Worm (Caenorhabditis elegans): ENCODE results near the gene C06E1.7.

- TF ChIP-seq ceh-82 (tag; optimal IDR thresholded peaks at IDR 0.05), result no peak
- no peak for TF ChIP-seq unc-62 (GFP tag; optimal IDR thresholded peaks at IDR 0.05)
- no peak for TF ChIP-seq unc-39 (tag; optimal IDR thresholded peaks at IDR 0.05)
- no peak for TF ChIP-seq jun-1 (tag; optimal IDR thresholded peaks at IDR 0.05)
- TF ChIP-seq elt-1 (tag; optimal IDR thresholded peaks at IDR 0.05), result no peak
- no peak for TF ChIP-seq nhr-12 (tag; optimal IDR thresholded peaks at IDR 0.05)
- no peak for TF ChIP-seq ama-1 (optimal IDR thresholded peaks at IDR 0.05)
- TF ChIP-seq nhr-77 (tag; optimal IDR thresholded peaks at IDR 0.05), result no peak
- no peak for TF ChIP-seq ceh-28 (tag; optimal IDR thresholded peaks at IDR 0.05)
- TF ChIP-seq fkh-2 (tag; optimal IDR thresholded peaks at IDR 0.05), result no peak
- peak; percentile 27 for TF ChIP-seq nfya-1 (tag; optimal IDR thresholded peaks at IDR 0.05; ENCODE audit: insufficient read depth)
- TF ChIP-seq zag-1 (tag; optimal IDR thresholded peaks at IDR 0.05), result no peak
Observed at ce11 chrIII:8552125-8552524, 41.4 kb downstream of the C06E1.7 start, which contains the start of gene C02D5.4.
